Worm (Caenorhabditis elegans) whole organism, L1 larva: ENCODE measurements around the gene msd-4.

Source experiments
- C04F5.9 ChIP-seq: sonication (generic microtip); optimal IDR thresholded peaks from 2 replicates; lab custom pipeline; 2016; ENCODE audit warnings: missing genetic modification characterization, missing compliant biosample characterization
- C16A3.4 ChIP-seq: fragments of 150-350 bp; optimal IDR thresholded peaks from 2 replicates; lab custom pipeline; 2014; ENCODE audit warnings: missing biosample characterization, missing genetic modification characterization
- F16B12.6 ChIP-seq: fragments of 150-350 bp; optimal IDR thresholded peaks from 2 replicates; lab custom pipeline; 2014; ENCODE audit warnings: missing biosample characterization, missing genetic modification characterization
- alr-1 ChIP-seq: fragments of 200-800 bp; sonication (Bioruptor generic); optimal IDR thresholded peaks from 2 replicates; lab custom pipeline; 2018; ENCODE audit warnings: borderline replicate concordance, mild to moderate bottlenecking, missing genetic modification characterization, missing compliant biosample characterization
- ceh-63 ChIP-seq: fragments of 200-800 bp; sonication (Bioruptor generic); optimal IDR thresholded peaks from 2 replicates; lab custom pipeline; 2018; ENCODE audit warnings: mild to moderate bottlenecking, missing genetic modification characterization, missing compliant biosample characterization
- ceh-82 ChIP-seq, 3 experiments: fragments of 150-350 bp in 1 of 3; sonication (generic microtip) in 2 of 3; optimal IDR thresholded peaks; 2 replicates each; lab custom pipeline; 2014 to 2017; ENCODE audit warnings: missing biosample characterization in 3 of 3, missing genetic modification characterization in 3 of 3
- ceh-88 ChIP-seq: fragments of 200-800 bp; sonication (Bioruptor generic); IDR thresholded peaks from 2 replicates; pipeline ENCODE4 v1.3.6; 2022; ENCODE audit warnings: missing genetic modification characterization, missing compliant biosample characterization
- dsc-1 ChIP-seq: sonication (generic microtip); optimal IDR thresholded peaks from 2 replicates; lab custom pipeline; 2016; ENCODE audit warnings: mild to moderate bottlenecking, missing genetic modification characterization, missing compliant biosample characterization
- efl-3 ChIP-seq: fragments of 200-800 bp; sonication (Bioruptor generic); optimal IDR thresholded peaks from 2 replicates; lab custom pipeline; 2018; ENCODE audit warnings: mild to moderate bottlenecking, missing genetic modification characterization, missing compliant biosample characterization
- fkh-10 ChIP-seq: sonication (generic microtip); optimal IDR thresholded peaks from 2 replicates; lab custom pipeline; 2017; ENCODE audit warnings: missing biosample characterization, missing genetic modification reagents, missing genetic modification characterization
- fkh-4 ChIP-seq: sonication (generic microtip); optimal IDR thresholded peaks from 2 replicates; lab custom pipeline; 2016; ENCODE audit warnings: missing compliant biosample characterization, missing genetic modification characterization, borderline replicate concordance
- isw-1 ChIP-seq: fragments of 200-800 bp; sonication (Bioruptor generic); IDR thresholded peaks from 2 replicates; pipeline ENCODE4 v1.3.6; 2022; ENCODE audit warnings: missing genetic modification characterization, missing compliant biosample characterization
- jun-1 ChIP-seq: fragments of 150-350 bp; optimal IDR thresholded peaks from 2 replicates; lab custom pipeline; 2014; ENCODE audit warnings: missing biosample characterization, missing genetic modification reagents, missing genetic modification characterization
- lin-14 ChIP-seq: fragments of 200-800 bp; sonication (Bioruptor generic); optimal IDR thresholded peaks from 2 replicates; lab custom pipeline; 2018; ENCODE audit warnings: mild to moderate bottlenecking, missing genetic modification characterization, moderate library complexity, missing compliant biosample characterization
- lin-15B ChIP-seq: fragments of 150-350 bp; sonication (generic microtip); optimal IDR thresholded peaks from 3 replicates; lab custom pipeline; 2014; ENCODE audit warnings: missing biosample characterization, missing genetic modification characterization
- lin-39 ChIP-seq: fragments of 150-350 bp; optimal IDR thresholded peaks from 2 replicates; lab custom pipeline; 2014; ENCODE audit warnings: missing biosample characterization, missing genetic modification reagents, missing genetic modification characterization
- lsy-2 ChIP-seq, 2 experiments: fragments of 150-350 bp; optimal IDR thresholded peaks; 2 replicates each; lab custom pipeline; 2014; ENCODE audit warnings: missing biosample characterization in 2 of 2, missing genetic modification characterization in 2 of 2
- mef-2 ChIP-seq: fragments of 150-350 bp; optimal IDR thresholded peaks from 2 replicates; lab custom pipeline; 2014; ENCODE audit warnings: missing biosample characterization, missing genetic modification characterization
- nhr-19 ChIP-seq: fragments of 200-800 bp; sonication (Bioruptor generic); conservative IDR thresholded peaks from 2 replicates; pipeline ENCODE4 v1.3.6; 2022; ENCODE audit warnings: missing genetic modification characterization, missing compliant biosample characterization
- nhr-20 ChIP-seq: sonication (generic microtip); optimal IDR thresholded peaks from 2 replicates; lab custom pipeline; 2016; ENCODE audit warnings: mild to moderate bottlenecking, missing genetic modification characterization, missing compliant biosample characterization
- nhr-237 ChIP-seq: fragments of 150-350 bp; optimal IDR thresholded peaks from 2 replicates; lab custom pipeline; 2014; ENCODE audit warnings: missing biosample characterization, missing genetic modification characterization
- nhr-28 ChIP-seq: fragments of 150-350 bp; optimal IDR thresholded peaks from 2 replicates; lab custom pipeline; 2014; ENCODE audit warnings: missing biosample characterization, missing genetic modification characterization
- nhr-47 ChIP-seq: sonication (generic microtip); optimal IDR thresholded peaks from 2 replicates; lab custom pipeline; 2016; ENCODE audit warnings: mild to moderate bottlenecking, missing genetic modification characterization, moderate library complexity, missing compliant biosample characterization
- nhr-71 ChIP-seq: sonication (generic microtip); optimal IDR thresholded peaks from 2 replicates; lab custom pipeline; 2016; ENCODE audit warnings: mild to moderate bottlenecking, missing genetic modification characterization, moderate library complexity, missing compliant biosample characterization
- nhr-84 ChIP-seq: sonication (generic microtip); optimal IDR thresholded peaks from 2 replicates; lab custom pipeline; 2017; ENCODE audit warnings: missing biosample characterization, missing genetic modification characterization
- nhr-85 ChIP-seq: sonication (generic microtip); peaks from one replicate; lab custom pipeline; 2016; ENCODE audit warnings: missing genetic modification characterization, inconsistent platforms, missing compliant biosample characterization
- pag-3 ChIP-seq: sonication (generic microtip); optimal IDR thresholded peaks from 2 replicates; lab custom pipeline; 2017; ENCODE audit warnings: missing genetic modification characterization, mild to moderate bottlenecking, missing compliant biosample characterization, antibody characterized with exemption, borderline replicate concordance; ENCODE audit not compliant: insufficient read depth
- pax-3 ChIP-seq: fragments of 200-800 bp; sonication (Bioruptor generic); optimal IDR thresholded peaks from 2 replicates; lab custom pipeline; 2018; ENCODE audit warnings: mild to moderate bottlenecking, missing genetic modification characterization, moderate library complexity, missing compliant biosample characterization
- rnt-1 ChIP-seq: sonication (generic microtip); optimal IDR thresholded peaks from 2 replicates; lab custom pipeline; 2016; ENCODE audit warnings: mild to moderate bottlenecking, missing genetic modification characterization, moderate library complexity, missing compliant biosample characterization
- skn-1 ChIP-seq: fragments of 150-350 bp; optimal IDR thresholded peaks from 2 replicates; lab custom pipeline; 2014; ENCODE audit warnings: missing biosample characterization, missing genetic modification characterization
- snu-23 ChIP-seq: sonication (generic microtip); optimal IDR thresholded peaks from 2 replicates; lab custom pipeline; 2016; ENCODE audit warnings: missing genetic modification characterization, missing compliant biosample characterization
- sox-4 ChIP-seq: sonication (generic microtip); optimal IDR thresholded peaks from 2 replicates; lab custom pipeline; 2016; ENCODE audit warnings: missing genetic modification characterization, missing compliant biosample characterization
- swsn-7 ChIP-seq: sonication (generic microtip); optimal IDR thresholded peaks from 2 replicates; lab custom pipeline; 2016; ENCODE audit warnings: missing genetic modification characterization, missing compliant biosample characterization
- tlp-1 ChIP-seq: fragments of 150-350 bp; optimal IDR thresholded peaks from 2 replicates; lab custom pipeline; 2014; ENCODE audit warnings: missing biosample characterization, missing genetic modification characterization
- unc-62 ChIP-seq: fragments of 150-350 bp; optimal IDR thresholded peaks from 2 replicates; lab custom pipeline; 2014; ENCODE audit warnings: missing biosample characterization, missing genetic modification reagents, missing genetic modification characterization
- xbp-1 ChIP-seq: sonication (generic microtip); optimal IDR thresholded peaks from 2 replicates; lab custom pipeline; 2016; ENCODE audit warnings: missing genetic modification characterization, missing compliant biosample characterization
- zag-1 ChIP-seq: fragments of 150-350 bp; optimal IDR thresholded peaks from 2 replicates; lab custom pipeline; 2014; ENCODE audit warnings: missing biosample characterization, missing genetic modification characterization
- zip-4 ChIP-seq: fragments of 200-800 bp; sonication (Bioruptor generic); optimal IDR thresholded peaks from 2 replicates; lab custom pipeline; 2018; ENCODE audit warnings: mild to moderate bottlenecking, missing genetic modification characterization, moderate library complexity, missing compliant biosample characterization
- ztf-11 ChIP-seq, 2 experiments: sonication (generic microtip); optimal IDR thresholded peaks; 2 replicates each; lab custom pipeline; 2016 to 2017; ENCODE audit warnings: missing genetic modification characterization in 2 of 2, missing biosample characterization in 1 of 2, missing compliant biosample characterization in 1 of 2
- ztf-4 ChIP-seq: fragments of 150-350 bp; optimal IDR thresholded peaks from 2 replicates; lab custom pipeline; 2014; ENCODE audit warnings: missing biosample characterization, missing genetic modification characterization

Gene msd-4

ce11 chrIII:4912317-4912716, 43.8 kb upstream of the msd-4 start, which contains the start of the genes F26F4.9 and cee-1 (continued):
- TF ChIP-seq skn-1 (peak; percentile 22), fkh-10 (no peak), nhr-19 (GFP tag; lab: Robert Waterston, UW) (peak; percentile 66), nhr-20 (tag; lab: Kevin White, UChicago) (peak; percentile 74), mef-2 (tag; lab: Kevin White, UChicago) (no peak), F16B12.6 (tag; lab: Kevin White, UChicago) (peak; percentile 40), jun-1 (tag; lab: Kevin White, UChicago) (no peak), rnt-1 (peak; percentile 96), fkh-4 (tag; lab: Kevin White, UChicago) (peak; percentile 91), C04F5.9 (tag; lab: Kevin White, UChicago) (peak; percentile 66), nhr-47 (tag; lab: Kevin White, UChicago) (peak; percentile 82), nhr-85 (tag; lab: Kevin White, UChicago) (peak; percentile 82), ceh-88 (no peak), sox-4 (tag; lab: Kevin White, UChicago) (peak; percentile 87), zag-1 (tag; lab: Kevin White, UChicago) (no peak), isw-1 (GFP tag; lab: Robert Waterston, UW) (peak; percentile 35), C16A3.4 (tag; lab: Kevin White, UChicago) (peak; percentile 35), lsy-2 (tag; optimal IDR thresholded peaks at IDR 0.05; lab: Kevin White, UChicago) (peak; percentile 63 to 69), xbp-1 (tag; lab: Kevin White, UChicago) (peak; percentile 78), ztf-4 (tag; lab: Kevin White, UChicago) (no peak), snu-23 (GFP tag; lab: Kevin White, UChicago) (peak; percentile 75), pax-3 (tag; lab: Kevin White, UChicago) (peak; percentile 76), zip-4 (GFP tag; lab: Kevin White, UChicago) (peak; percentile 8), ztf-11 (tag; optimal IDR thresholded peaks at IDR 0.05; lab: Kevin White, UChicago) (peak in 1 of 2 experiments; percentile 88), ceh-63 (GFP tag; lab: Kevin White, UChicago) (no peak), ceh-82 (tag; optimal IDR thresholded peaks at IDR 0.05; lab: Kevin White, UChicago) (peak in 2 of 3 experiments; percentile 19 to 47)
- TF ChIP-seq, all 84 proteins: peak for 41

ce11 chrIII:4910956-4911355, 42.4 kb upstream of the msd-4 start, which contains the start of gene F26F4.2:
Gene F26F4.2, plus strand, starts transcription at chrIII:4911256.
- TF ChIP-seq unc-62 (GFP tag; lab: Kevin White, UChicago) (no peak), pax-3 (tag; lab: Kevin White, UChicago) (no peak), nhr-84 (no peak), C16A3.4 (tag; lab: Kevin White, UChicago) (no peak), nhr-28 (tag; lab: Kevin White, UChicago) (no peak), pag-3 (no peak)

ce11 chrIII:4909938-4910337, 41.4 kb upstream of the msd-4 start, which contains the start of gene F26F4.12:
Gene F26F4.12, minus strand, starts transcription at chrIII:4910038.
- TF ChIP-seq lsy-2 (tag; optimal IDR thresholded peaks at IDR 0.05; lab: Kevin White, UChicago) (no peak), nhr-84 (no peak), lin-14 (GFP tag; lab: Kevin White, UChicago) (no peak), swsn-7 (tag; lab: Kevin White, UChicago) (no peak), lin-39 (tag; lab: Kevin White, UChicago) (no peak), dsc-1 (tag; lab: Kevin White, UChicago) (no peak), efl-3 (GFP tag; lab: Kevin White, UChicago) (no peak)

- no peak for TF ChIP-seq lin-15B (tag; lab: Kevin White, UChicago)
- TF ChIP-seq nhr-71 (tag; lab: Kevin White, UChicago): no peak
- no peak for TF ChIP-seq tlp-1 (tag; lab: Kevin White, UChicago)
- TF ChIP-seq ztf-11 (tag; optimal IDR thresholded peaks at IDR 0.05; lab: Kevin White, UChicago): no peak
- TF ChIP-seq alr-1 (tag; lab: Kevin White, UChicago): no peak
- no peak for TF ChIP-seq nhr-85 (tag; lab: Kevin White, UChicago)
- TF ChIP-seq efl-3 (GFP tag; lab: Kevin White, UChicago): no peak
- TF ChIP-seq nhr-237 (tag; lab: Kevin White, UChicago): no peak
- TF ChIP-seq dsc-1 (tag; lab: Kevin White, UChicago): no peak
These were observed 38.4 kb upstream of the msd-4 start, which contains the start of gene rom-1 for ce11 chrIII:4906896-4907295. Gene rom-1, plus strand, starts transcription at chrIII:4907196.
